Worm (Caenorhabditis elegans) whole organism, L1 larva: ENCODE measurements around the gene F55A11.11.

ENCODE experiments used
- aha-1 ChIP-seq: fragments of 150-350 bp; optimal IDR thresholded peaks from 2 replicates; lab custom pipeline; 2014; ENCODE audit warnings: missing biosample characterization, missing genetic modification characterization
- aly-2 ChIP-seq: fragments of 150-350 bp; optimal IDR thresholded peaks from 2 replicates; lab custom pipeline; 2014; ENCODE audit warnings: missing biosample characterization, missing genetic modification characterization
- blmp-1 ChIP-seq: fragments of 150-350 bp; optimal IDR thresholded peaks from 2 replicates; lab custom pipeline; 2014; ENCODE audit warnings: missing biosample characterization, missing genetic modification characterization
- ceh-63 ChIP-seq: fragments of 200-800 bp; sonication (Bioruptor generic); optimal IDR thresholded peaks from 2 replicates; lab custom pipeline; 2018; ENCODE audit warnings: mild to moderate bottlenecking, missing genetic modification characterization, missing compliant biosample characterization
- ceh-82 ChIP-seq, 3 experiments: fragments of 150-350 bp in 1 of 3; sonication (generic microtip) in 2 of 3; optimal IDR thresholded peaks; 2 replicates each; lab custom pipeline; 2014 to 2017; ENCODE audit warnings: missing biosample characterization in 3 of 3, missing genetic modification characterization in 3 of 3
- ceh-88 ChIP-seq: fragments of 200-800 bp; sonication (Bioruptor generic); IDR thresholded peaks from 2 replicates; pipeline ENCODE4 v1.3.6; 2022; ENCODE audit warnings: missing genetic modification characterization, missing compliant biosample characterization
- dpl-1 ChIP-seq, 3 experiments: fragments of 150-350 bp in 2 of 3; sonication (generic microtip) in 1 of 3; optimal IDR thresholded peaks; 2 replicates each; lab custom pipeline; 2014 to 2017; ENCODE audit warnings: missing biosample characterization in 3 of 3, missing genetic modification characterization in 3 of 3, missing genetic modification reagents in 3 of 3
- dsc-1 ChIP-seq: sonication (generic microtip); optimal IDR thresholded peaks from 2 replicates; lab custom pipeline; 2016; ENCODE audit warnings: mild to moderate bottlenecking, missing genetic modification characterization, missing compliant biosample characterization
- efl-1 ChIP-seq, 4 experiments: fragments of 150-350 bp; optimal IDR thresholded peaks in 3 of 4; peaks in 1 of 4; 1 replicate in 1 of 4; 2 replicates in 3 of 4; lab custom pipeline; 2014; ENCODE audit warnings: missing biosample characterization in 2 of 4, missing genetic modification characterization in 2 of 4, missing genetic modification reagents in 2 of 4
- egl-13 ChIP-seq: sonication (generic microtip); optimal IDR thresholded peaks from 2 replicates; lab custom pipeline; 2016; ENCODE audit warnings: missing genotype, missing genetic modification reagents, missing genetic modification characterization, missing compliant biosample characterization
- elt-3 ChIP-seq, 6 experiments: fragments of 150-350 bp in 1 of 6; sonication (generic microtip); optimal IDR thresholded peaks; 2 replicates each; lab custom pipeline; 2017 to 2018; ENCODE audit warnings: missing biosample characterization in 6 of 6, missing genetic modification characterization in 6 of 6, inconsistent platforms in 1 of 6
- fkh-4 ChIP-seq: sonication (generic microtip); optimal IDR thresholded peaks from 2 replicates; lab custom pipeline; 2016; ENCODE audit warnings: missing compliant biosample characterization, missing genetic modification characterization, borderline replicate concordance
- fkh-8 ChIP-seq: sonication (generic microtip); optimal IDR thresholded peaks from 2 replicates; lab custom pipeline; 2016; ENCODE audit warnings: mild to moderate bottlenecking, missing genetic modification characterization, missing compliant biosample characterization
- fos-1 ChIP-seq: fragments of 150-350 bp; optimal IDR thresholded peaks from 2 replicates; lab custom pipeline; 2014; ENCODE audit warnings: missing biosample characterization, missing genetic modification characterization
- isw-1 ChIP-seq: fragments of 200-800 bp; sonication (Bioruptor generic); IDR thresholded peaks from 2 replicates; pipeline ENCODE4 v1.3.6; 2022; ENCODE audit warnings: missing genetic modification characterization, missing compliant biosample characterization
- lin-13 ChIP-seq: fragments of 150-350 bp; optimal IDR thresholded peaks from 2 replicates; lab custom pipeline; 2014; ENCODE audit warnings: missing biosample characterization, missing genetic modification reagents, missing genetic modification characterization
- lin-14 ChIP-seq: fragments of 200-800 bp; sonication (Bioruptor generic); optimal IDR thresholded peaks from 2 replicates; lab custom pipeline; 2018; ENCODE audit warnings: mild to moderate bottlenecking, missing genetic modification characterization, moderate library complexity, missing compliant biosample characterization
- lin-35 ChIP-seq, 2 experiments: fragments of 150-350 bp; optimal IDR thresholded peaks; 2 replicates each; lab custom pipeline; 2014; ENCODE audit warnings: missing biosample characterization in 2 of 2, missing genetic modification characterization in 2 of 2, missing genetic modification reagents in 2 of 2
- lir-3 ChIP-seq: sonication (generic microtip); optimal IDR thresholded peaks from 2 replicates; lab custom pipeline; 2016; ENCODE audit warnings: mild to moderate bottlenecking, missing genetic modification characterization, moderate library complexity, missing compliant biosample characterization; ENCODE audit not compliant: poor library complexity
- mdl-1 ChIP-seq, 2 experiments: fragments of 150-350 bp; optimal IDR thresholded peaks; 2 replicates each; lab custom pipeline; 2014 to 2017; ENCODE audit warnings: missing biosample characterization in 2 of 2, missing genetic modification characterization in 2 of 2, inconsistent platforms in 1 of 2
- mef-2 ChIP-seq: fragments of 150-350 bp; optimal IDR thresholded peaks from 2 replicates; lab custom pipeline; 2014; ENCODE audit warnings: missing biosample characterization, missing genetic modification characterization
- nhr-20 ChIP-seq: sonication (generic microtip); optimal IDR thresholded peaks from 2 replicates; lab custom pipeline; 2016; ENCODE audit warnings: mild to moderate bottlenecking, missing genetic modification characterization, missing compliant biosample characterization
- nhr-28 ChIP-seq: fragments of 150-350 bp; optimal IDR thresholded peaks from 2 replicates; lab custom pipeline; 2014; ENCODE audit warnings: missing biosample characterization, missing genetic modification characterization
- nhr-47 ChIP-seq: sonication (generic microtip); optimal IDR thresholded peaks from 2 replicates; lab custom pipeline; 2016; ENCODE audit warnings: mild to moderate bottlenecking, missing genetic modification characterization, moderate library complexity, missing compliant biosample characterization
- nhr-76 ChIP-seq: sonication (generic microtip); optimal IDR thresholded peaks from 2 replicates; lab custom pipeline; 2017; ENCODE audit warnings: missing biosample characterization, missing genetic modification characterization
- pag-3 ChIP-seq: sonication (generic microtip); optimal IDR thresholded peaks from 2 replicates; lab custom pipeline; 2017; ENCODE audit warnings: missing genetic modification characterization, mild to moderate bottlenecking, missing compliant biosample characterization, antibody characterized with exemption, borderline replicate concordance; ENCODE audit not compliant: insufficient read depth
- rnt-1 ChIP-seq: sonication (generic microtip); optimal IDR thresholded peaks from 2 replicates; lab custom pipeline; 2016; ENCODE audit warnings: mild to moderate bottlenecking, missing genetic modification characterization, moderate library complexity, missing compliant biosample characterization
- skn-1 ChIP-seq: fragments of 150-350 bp; optimal IDR thresholded peaks from 2 replicates; lab custom pipeline; 2014; ENCODE audit warnings: missing biosample characterization, missing genetic modification characterization
- snu-23 ChIP-seq: sonication (generic microtip); optimal IDR thresholded peaks from 2 replicates; lab custom pipeline; 2016; ENCODE audit warnings: missing genetic modification characterization, missing compliant biosample characterization
- sox-4 ChIP-seq: sonication (generic microtip); optimal IDR thresholded peaks from 2 replicates; lab custom pipeline; 2016; ENCODE audit warnings: missing genetic modification characterization, missing compliant biosample characterization
- swsn-7 ChIP-seq: sonication (generic microtip); optimal IDR thresholded peaks from 2 replicates; lab custom pipeline; 2016; ENCODE audit warnings: missing genetic modification characterization, missing compliant biosample characterization
- unc-86 ChIP-seq: sonication (generic microtip); optimal IDR thresholded peaks from 2 replicates; lab custom pipeline; 2016; ENCODE audit warnings: missing genetic modification characterization, missing compliant biosample characterization
- unc-98 ChIP-seq: fragments of 200-800 bp; sonication (Bioruptor generic); IDR thresholded peaks from 2 replicates; pipeline ENCODE4 v1.3.6; 2022; ENCODE audit warnings: missing genetic modification characterization, missing compliant biosample characterization

Gene F55A11.11

ce11 chrV:11733460-11733859 is 49.5 kb upstream of the F55A11.11 start, which contains the start of gene npp-22 (continued):
- TF ChIP-seq fkh-4 (tag; lab: Kevin White, UChicago): no peak
- peak; percentile 96 to 99 for TF ChIP-seq efl-1 (optimal IDR thresholded peaks at IDR 0.05; lab: Kevin White, UChicago)
- peak; percentile 96 to 100 for TF ChIP-seq efl-1 (GFP tag; optimal IDR thresholded peaks at IDR 0.05 in 1 of 2; lab: Kevin White, UChicago)
- peak; percentile 56 for TF ChIP-seq snu-23
- peak; percentile 65 for TF ChIP-seq rnt-1
- no peak for TF ChIP-seq unc-98
- TF ChIP-seq lin-35 (GFP tag; optimal IDR thresholded peaks at IDR 0.05; lab: Kevin White, UChicago): peak; percentile 94 to 97
- peak; percentile 33 for TF ChIP-seq unc-86 (tag; lab: Kevin White, UChicago)
- peak; percentile 64 for TF ChIP-seq blmp-1
- peak; percentile 93 to 95 (median 94) for TF ChIP-seq dpl-1 (GFP tag; optimal IDR thresholded peaks at IDR 0.05; lab: Kevin White, UChicago)
- TF ChIP-seq nhr-47 (tag; lab: Kevin White, UChicago): peak; percentile 68
- TF ChIP-seq swsn-7: peak; percentile 66
- TF ChIP-seq pag-3: no peak
- TF ChIP-seq nhr-76: no peak
- TF ChIP-seq lir-3: no peak
- peak; percentile 30; the same call in 1 of the 2 replicates for TF ChIP-seq isw-1 (GFP tag; lab: Robert Waterston, UW)

ce11 chrV:11736896-11737295 is 46.1 kb upstream of the F55A11.11 start, which contains the start of gene spe-42:
spe-42 (minus strand) TSS chrV:11736996.
- no peak for TF ChIP-seq ceh-82 (tag; optimal IDR thresholded peaks at IDR 0.05; lab: Kevin White, UChicago)
- TF ChIP-seq swsn-7: no peak
- no peak for TF ChIP-seq fkh-8 (tag; lab: Kevin White, UChicago)
- no peak for TF ChIP-seq skn-1 (tag; lab: Kevin White, UChicago)
- no peak for TF ChIP-seq fos-1
- no peak for TF ChIP-seq sox-4 (tag; lab: Kevin White, UChicago)
- no peak for TF ChIP-seq elt-3 (tag; optimal IDR thresholded peaks at IDR 0.05; lab: Kevin White, UChicago)
- TF ChIP-seq ceh-63 (GFP tag; lab: Kevin White, UChicago): no peak
- TF ChIP-seq aha-1 (tag; lab: Kevin White, UChicago): no peak
- no peak for TF ChIP-seq isw-1 (GFP tag; lab: Robert Waterston, UW)
- no peak for TF ChIP-seq dsc-1 (tag; lab: Kevin White, UChicago)
- TF ChIP-seq mef-2 (tag; lab: Kevin White, UChicago): no peak
- no peak for TF ChIP-seq ceh-88 (GFP tag; lab: Robert Waterston, UW)

DNA sequence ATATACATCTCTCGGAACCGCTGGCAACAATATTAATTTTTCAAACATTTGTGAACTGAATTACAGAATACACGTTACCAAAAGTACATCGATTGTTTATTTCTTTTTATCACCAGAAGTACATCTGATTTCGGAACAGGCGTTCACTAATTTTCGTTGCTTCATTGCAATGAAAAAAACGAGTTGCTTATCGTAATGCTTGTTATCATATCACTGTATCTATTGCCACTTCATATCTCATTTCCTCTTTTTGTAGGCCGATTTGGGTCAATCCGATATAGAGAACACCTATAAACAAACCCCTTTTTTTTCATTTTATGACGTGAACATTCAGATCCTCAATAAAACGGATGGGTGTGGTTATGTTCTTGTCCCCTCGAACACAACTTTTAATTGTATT is 45.6 kb upstream of the F55A11.11 start:
- peak; percentile 1 for TF ChIP-seq blmp-1
- no peak for TF ChIP-seq nhr-28 (tag; lab: Kevin White, UChicago)
- TF ChIP-seq, all 84 proteins: peak for 1

- peak; percentile 44 for TF ChIP-seq lin-14 (GFP tag; lab: Kevin White, UChicago)
- TF ChIP-seq egl-13 (tag; lab: Kevin White, UChicago): no peak
- no peak for TF ChIP-seq mdl-1 (tag; optimal IDR thresholded peaks at IDR 0.05; lab: Kevin White, UChicago)
- TF ChIP-seq blmp-1: peak; percentile 77
- TF ChIP-seq nhr-20 (tag; lab: Kevin White, UChicago): peak; percentile 8
- no peak for TF ChIP-seq efl-1 (optimal IDR thresholded peaks at IDR 0.05; lab: Kevin White, UChicago)
- peak in 1 of 2 experiments; percentile 43 for TF ChIP-seq efl-1 (GFP tag; optimal IDR thresholded peaks at IDR 0.05 in 1 of 2; lab: Kevin White, UChicago)
- TF ChIP-seq elt-3 (tag; optimal IDR thresholded peaks at IDR 0.05; lab: Kevin White, UChicago): peak in 5 of 6 experiments; percentile 16 to 73 (median 67)
Observed at ce11 chrV:11739820-11740219, 43.1 kb upstream of the F55A11.11 start, which contains the start of gene T04F3.1. T04F3.1 (plus strand) TSS chrV:11740065.

DNA sequence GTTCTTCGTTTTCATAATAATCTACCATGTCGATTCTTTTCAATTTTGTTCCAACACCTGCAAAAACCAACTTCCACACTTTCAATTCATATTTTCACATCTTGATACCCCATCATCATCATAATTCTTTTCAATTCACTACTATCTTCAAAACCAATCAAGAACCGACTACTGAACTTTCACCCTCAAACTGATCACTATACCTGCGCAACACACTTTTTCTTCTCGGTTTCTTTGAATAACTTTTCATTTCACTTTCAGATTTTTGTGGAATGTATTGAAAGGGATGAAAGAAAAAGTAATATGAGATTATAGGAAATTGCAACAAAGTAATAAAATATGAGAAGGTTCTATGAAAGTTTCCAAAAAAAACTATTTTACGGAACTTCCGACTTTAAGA is 41.9 kb upstream of the F55A11.11 start:
- TF ChIP-seq lin-13 (no peak), blmp-1 (peak; percentile 96), aly-2 (tag; lab: Kevin White, UChicago) (no peak)
- TF ChIP-seq, all 84 proteins: peak for 1
